Worm (Caenorhabditis elegans) whole organism, mixed stage, embryonic: ENCODE measurements around the gene R11D1.10.

Experiments
- blmp-1 ChIP-seq: fragments of 150-350 bp; optimal IDR thresholded peaks from 2 replicates; lab custom pipeline; 2014; ENCODE audit warnings: missing biosample characterization, missing genetic modification characterization
- nhr-12 ChIP-seq: fragments of 150-350 bp; optimal IDR thresholded peaks from 2 replicates; lab custom pipeline; 2014; ENCODE audit warnings: missing biosample characterization, missing genetic modification characterization
- nhr-28 ChIP-seq: fragments of 150-350 bp; optimal IDR thresholded peaks from 2 replicates; lab custom pipeline; 2014; ENCODE audit warnings: missing biosample characterization, missing genetic modification characterization
- pha-4 ChIP-seq: fragments of 150-350 bp; optimal IDR thresholded peaks from 2 replicates; lab custom pipeline; 2018; ENCODE audit warnings: missing biosample characterization, missing genetic modification reagents, missing genetic modification characterization
- snpc-4 ChIP-seq: fragments of 150-350 bp; optimal IDR thresholded peaks from 2 replicates; lab custom pipeline; 2014; ENCODE audit warnings: missing biosample characterization, missing genetic modification characterization
- unc-39 ChIP-seq: fragments of 150-350 bp; optimal IDR thresholded peaks from 2 replicates; lab custom pipeline; 2014; ENCODE audit warnings: missing biosample characterization, missing genetic modification characterization
- unc-62 ChIP-seq: fragments of 150-350 bp; optimal IDR thresholded peaks from 2 replicates; lab custom pipeline; 2014; ENCODE audit warnings: missing biosample characterization, missing genetic modification reagents, missing genetic modification characterization
- zip-8 ChIP-seq: fragments of 150-350 bp; optimal IDR thresholded peaks from 2 replicates; lab custom pipeline; 2014; ENCODE audit warnings: missing biosample characterization, missing genetic modification characterization

- TF ChIP-seq nhr-28 (tag; lab: Kevin White, UChicago) (no peak), unc-62 (GFP tag; lab: Kevin White, UChicago) (no peak), nhr-12 (tag; lab: Kevin White, UChicago) (no peak), zip-8 (tag; lab: Kevin White, UChicago) (no peak), blmp-1 (tag; lab: Kevin White, UChicago) (no peak), snpc-4 (no peak), pha-4 (tag; lab: Kevin White, UChicago) (no peak), unc-39 (tag; lab: Kevin White, UChicago) (no peak)
Observed at ce11 chrV:12751495-12752050, 22.3 kb downstream of the R11D1.10 start, which contains the start of gene C15C8.6.
